Fruit fly (Drosophila melanogaster) whole organism, adult: ENCODE results near the gene CG7208.

Experiments
- CG33017 ChIP-seq: fragments of 200-800 bp; sonication (Bioruptor generic); optimal IDR thresholded peaks from 2 replicates; lab custom pipeline; 2018; ENCODE audit warnings: missing biosample characterization, mild to moderate bottlenecking, missing genetic modification characterization, moderate library complexity
- CG7101 ChIP-seq: fragments of 200-800 bp; sonication (Bioruptor generic); optimal IDR thresholded peaks from 2 replicates; lab custom pipeline; 2018; ENCODE audit warnings: missing biosample characterization, mild to moderate bottlenecking, missing genetic modification characterization, moderate library complexity
- cnc ChIP-seq, 2 experiments: fragments of >200 bp; optimal IDR thresholded peaks; 2 replicates each; lab custom pipeline; 2017
- pad ChIP-seq: fragments of 200-800 bp; sonication (Bioruptor generic); optimal IDR thresholded peaks from 3 replicates; lab custom pipeline; 2017; ENCODE audit warnings: missing biosample characterization, missing genetic modification characterization, mild to moderate bottlenecking, moderate library complexity, missing genetic modification reagents
- tj ChIP-seq: fragments of 200-800 bp; sonication (Bioruptor generic); optimal IDR thresholded peaks from 3 replicates; lab custom pipeline; 2017; ENCODE audit warnings: missing biosample characterization, mild to moderate bottlenecking, missing genetic modification characterization, moderate library complexity

dm6 chr3R:18199177-18199884 lies 13.8 kb upstream of the CG7208 start, which contains the start of the genes Ssdp and CG7985:
- TF ChIP-seq CG7101 (tag; lab: Kevin White, UChicago): no peak
- TF ChIP-seq CG33017: peak; percentile 25
- TF ChIP-seq pad (GFP tag; lab: Kevin White, UChicago): no peak
- TF ChIP-seq cnc (optimal IDR thresholded peaks at IDR 0.05; lab: Kevin White, UChicago): no peak
- no peak for TF ChIP-seq tj (GFP tag; lab: Kevin White, UChicago)
